Worm (Caenorhabditis elegans): ENCODE results near the gene dnj-23.

dnj-23 gene

DNA sequence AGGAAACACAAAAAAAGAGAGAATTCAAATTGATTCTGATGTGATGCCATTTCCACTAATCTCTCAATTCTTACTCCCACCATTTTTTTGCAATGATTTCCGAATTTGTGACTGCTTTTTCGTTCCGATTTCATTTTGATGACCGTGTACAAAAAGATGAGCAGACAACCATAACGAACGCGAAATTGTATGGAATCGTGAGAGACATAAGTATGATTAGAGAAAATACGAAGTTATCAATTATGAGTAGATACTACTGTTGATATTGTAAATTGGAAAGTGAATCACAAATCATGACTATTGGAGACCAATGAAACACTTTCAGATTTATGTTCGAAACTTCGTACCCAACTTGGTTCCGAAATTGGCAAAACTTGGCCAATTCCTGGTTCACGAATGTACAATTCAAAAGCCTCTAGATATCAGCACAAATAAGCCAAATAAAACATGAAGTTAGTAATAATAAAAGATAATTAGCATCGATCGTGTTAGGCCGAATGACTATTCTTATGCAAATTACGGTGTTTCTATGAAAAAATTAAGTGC, 3.1 kb upstream of the dnj-23 start:
- TF ChIP-seq tab-1 (GFP tag; IDR thresholded peaks at IDR 0.05) (no peak), T22C8.4 (GFP tag; IDR thresholded peaks at IDR 0.05) (no peak), klf-2 (GFP tag; conservative IDR thresholded peaks at IDR 0.05) (no peak), ztf-29 (GFP tag; IDR thresholded peaks at IDR 0.05) (no peak), ref-1 (GFP tag; conservative IDR thresholded peaks at IDR 0.05) (no peak), med-1 (GFP tag; optimal IDR thresholded peaks at IDR 0.05; ENCODE audit: insufficient read depth) (no peak), flt-1 (GFP tag; IDR thresholded peaks at IDR 0.05) (no peak), ztf-23 (GFP tag; IDR thresholded peaks at IDR 0.05) (no peak), cog-1 (tag; optimal IDR thresholded peaks at IDR 0.05) (no peak)

DNA sequence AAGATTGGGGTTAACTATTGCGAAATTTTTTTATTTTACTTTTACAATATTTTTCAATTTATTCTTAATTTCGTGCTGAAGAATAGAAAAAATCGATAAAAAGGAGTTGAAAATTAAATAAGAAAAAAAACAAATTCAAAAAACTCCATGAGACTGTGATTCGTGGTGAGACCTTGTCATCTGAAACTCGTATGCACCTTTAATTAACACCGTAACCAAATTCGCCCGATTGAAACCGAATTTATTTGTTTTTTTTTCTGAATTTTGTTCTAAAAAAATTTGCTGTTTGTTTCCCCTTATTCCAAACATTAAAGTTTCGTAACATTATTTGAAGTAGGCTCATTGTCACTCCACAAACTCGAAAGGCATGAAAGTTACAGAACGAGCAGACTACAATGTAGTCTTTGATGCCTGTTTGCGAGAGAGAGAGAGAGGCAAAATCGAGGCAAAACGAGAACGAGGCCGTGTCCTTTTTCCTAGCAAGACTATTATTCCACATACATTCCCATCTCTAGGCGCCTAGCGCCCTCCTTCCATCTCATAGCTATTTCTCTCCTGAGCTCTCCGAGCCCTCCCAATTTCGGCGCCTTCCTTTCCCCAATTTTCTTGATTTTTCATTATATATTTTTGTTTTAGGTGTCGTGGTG, 628 bp upstream of the dnj-23 start, which contains the start of gene T24H10.4:
Gene T24H10.4, plus strand, starts transcription at position 630 of the 647 bp plus-strand sequence.
- TF ChIP-seq ztf-23 (GFP tag; IDR thresholded peaks at IDR 0.05) (no peak), med-1 (GFP tag; optimal IDR thresholded peaks at IDR 0.05; ENCODE audit: insufficient read depth) (no peak), klf-2 (GFP tag; conservative IDR thresholded peaks at IDR 0.05) (no peak), ztf-29 (GFP tag; IDR thresholded peaks at IDR 0.05) (no peak), tab-1 (GFP tag; IDR thresholded peaks at IDR 0.05) (no peak), ref-1 (GFP tag; conservative IDR thresholded peaks at IDR 0.05) (no peak)

DNA sequence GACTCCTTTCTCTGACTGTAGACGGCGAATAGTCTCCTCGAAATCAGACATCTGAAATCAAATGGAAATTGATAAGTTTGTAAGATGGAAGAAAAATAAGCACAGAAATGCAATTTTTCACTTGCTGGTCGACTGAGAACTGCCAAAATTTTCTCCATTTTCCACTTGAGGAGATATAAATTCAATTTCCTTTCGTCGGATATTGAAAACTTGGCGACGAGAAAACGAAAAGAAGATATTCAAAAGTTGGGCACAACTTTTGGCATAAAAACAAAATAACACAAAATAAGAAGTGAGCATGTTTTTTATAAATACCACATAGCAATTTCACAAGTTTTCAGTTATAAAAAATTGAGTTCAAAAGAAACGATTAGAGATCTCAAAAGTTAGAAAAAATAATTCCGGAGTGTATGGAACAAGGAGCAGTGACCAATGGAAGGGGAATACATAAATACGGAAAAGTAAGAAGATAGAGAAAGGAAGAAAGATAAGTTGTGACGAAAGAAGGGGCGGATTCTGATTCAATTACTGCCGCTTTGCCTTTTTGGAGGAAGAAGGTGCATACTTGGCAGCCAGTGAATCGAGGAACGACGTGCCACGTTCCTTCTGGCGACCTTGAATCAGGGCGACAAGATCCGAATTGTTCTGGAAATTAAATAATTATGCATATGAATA, 1.2 kb downstream of the dnj-23 start, which contains the start of gene dyrb-1:
Gene dyrb-1, minus strand, starts transcription at position 51 of the 675 bp plus-strand sequence.
- TF ChIP-seq tab-1 (GFP tag; IDR thresholded peaks at IDR 0.05) (no peak), med-1 (GFP tag; optimal IDR thresholded peaks at IDR 0.05; ENCODE audit: insufficient read depth) (no peak), T22C8.4 (GFP tag; IDR thresholded peaks at IDR 0.05) (no peak), klf-2 (GFP tag; conservative IDR thresholded peaks at IDR 0.05) (no peak), ztf-29 (GFP tag; IDR thresholded peaks at IDR 0.05) (no peak), flt-1 (GFP tag; IDR thresholded peaks at IDR 0.05) (no peak), ref-1 (GFP tag; conservative IDR thresholded peaks at IDR 0.05) (no peak), cog-1 (tag; optimal IDR thresholded peaks at IDR 0.05) (no peak), ztf-23 (GFP tag; IDR thresholded peaks at IDR 0.05) (no peak)

DNA sequence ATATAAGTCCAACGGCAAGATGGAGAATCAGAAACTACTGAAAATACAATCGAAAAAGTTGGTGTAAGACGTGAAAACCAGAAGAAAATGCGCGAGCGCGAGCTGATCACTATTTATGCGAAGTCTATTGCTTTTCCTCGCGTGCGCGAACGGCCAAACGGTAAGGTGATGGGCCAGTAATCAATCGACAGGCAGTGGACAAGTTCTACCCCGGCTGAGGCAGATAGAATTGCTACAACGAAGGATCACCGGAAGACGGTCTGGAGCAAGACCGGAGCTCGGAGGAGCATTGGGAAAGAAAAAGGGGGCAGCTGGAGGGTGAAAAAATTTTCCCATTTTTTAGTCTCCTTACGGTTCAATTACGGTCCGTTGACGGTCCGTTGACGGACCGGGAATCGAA, 5.8 kb downstream of the dnj-23 start:
- TF ChIP-seq ztf-29 (GFP tag; IDR thresholded peaks at IDR 0.05): 0 out of 2 replicates have a peak, but pooled peaks have one; percentile 28
- TF ChIP-seq T22C8.4 (GFP tag; IDR thresholded peaks at IDR 0.05): peak; percentile 21; the same call in 1 of the 2 replicates
- 0 out of 2 replicates have a peak, but pooled peaks have one; percentile 28 for TF ChIP-seq ref-1 (GFP tag; conservative IDR thresholded peaks at IDR 0.05)
- 0 out of 2 replicates have a peak, but pooled peaks have one; percentile 14 for TF ChIP-seq klf-2 (GFP tag; conservative IDR thresholded peaks at IDR 0.05)
- peak; percentile 60; the same call in 1 of the 2 replicates for TF ChIP-seq ztf-23 (GFP tag; IDR thresholded peaks at IDR 0.05)
- TF ChIP-seq flt-1 (GFP tag; IDR thresholded peaks at IDR 0.05): peak; percentile 89
- TF ChIP-seq tab-1 (GFP tag; IDR thresholded peaks at IDR 0.05): peak; percentile 83

DNA sequence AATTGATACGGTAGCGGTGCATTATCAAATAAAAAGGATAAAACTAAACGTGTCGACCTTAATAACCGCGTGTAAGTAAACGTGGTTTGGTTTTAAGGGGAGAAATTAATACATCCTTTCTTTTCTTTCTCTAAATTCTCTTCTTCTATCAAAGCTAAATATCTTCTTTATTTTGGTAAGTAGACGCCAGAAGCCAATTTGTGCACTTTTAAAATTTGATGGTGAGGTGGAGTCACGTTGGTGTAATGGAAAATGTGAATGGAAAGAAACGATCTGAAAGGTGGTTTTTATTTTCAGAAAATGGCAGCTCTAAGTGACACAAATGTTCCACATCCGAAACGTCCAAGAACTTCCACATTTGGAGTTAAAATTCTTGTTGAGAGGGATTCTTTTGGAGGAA, 7.6 kb downstream of the dnj-23 start, which contains the start of gene T24H10.5:
Gene T24H10.5, plus strand, starts transcription at position 301 of the 400 bp plus-strand sequence.
- TF ChIP-seq flt-1 (GFP tag; IDR thresholded peaks at IDR 0.05) (no peak), ztf-23 (GFP tag; IDR thresholded peaks at IDR 0.05) (no peak), ref-1 (GFP tag; conservative IDR thresholded peaks at IDR 0.05) (no peak), med-1 (GFP tag; optimal IDR thresholded peaks at IDR 0.05; ENCODE audit: insufficient read depth) (no peak), klf-2 (GFP tag; conservative IDR thresholded peaks at IDR 0.05) (no peak), T22C8.4 (GFP tag; IDR thresholded peaks at IDR 0.05) (no peak), cog-1 (tag; optimal IDR thresholded peaks at IDR 0.05) (no peak), ztf-29 (GFP tag; IDR thresholded peaks at IDR 0.05) (no peak), tab-1 (GFP tag; IDR thresholded peaks at IDR 0.05) (no peak)

DNA sequence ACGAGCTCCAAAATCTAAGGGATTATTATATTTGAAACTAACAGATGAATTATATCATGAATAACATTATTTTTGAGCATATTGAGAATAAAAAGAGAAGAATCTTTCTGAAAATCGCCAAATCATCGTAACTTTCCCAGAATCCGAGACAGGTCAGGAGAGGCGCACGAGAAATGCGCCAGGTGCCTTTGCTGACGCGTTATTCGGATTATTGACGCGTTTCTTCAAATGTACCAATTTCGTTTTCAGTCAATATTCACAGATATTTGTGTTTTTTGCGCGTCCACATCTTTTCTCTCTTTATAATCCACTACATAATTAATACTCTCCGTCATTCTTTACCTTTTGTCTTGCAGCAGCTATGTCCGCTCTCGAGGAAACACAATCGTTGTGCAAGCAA, 9.4 kb downstream of the dnj-23 start, which contains the start of gene T24H10.1:
Gene T24H10.1, plus strand, starts transcription at position 355 of the 400 bp plus-strand sequence.
- TF ChIP-seq tab-1 (GFP tag; IDR thresholded peaks at IDR 0.05): no peak
- TF ChIP-seq med-1 (GFP tag; optimal IDR thresholded peaks at IDR 0.05; ENCODE audit: insufficient read depth): no peak
- TF ChIP-seq cog-1 (tag; optimal IDR thresholded peaks at IDR 0.05): no peak
- TF ChIP-seq ref-1 (GFP tag; conservative IDR thresholded peaks at IDR 0.05): no peak
- no peak for TF ChIP-seq flt-1 (GFP tag; IDR thresholded peaks at IDR 0.05)
- TF ChIP-seq ztf-23 (GFP tag; IDR thresholded peaks at IDR 0.05): no peak
- TF ChIP-seq T22C8.4 (GFP tag; IDR thresholded peaks at IDR 0.05): no peak
- no peak for TF ChIP-seq ztf-29 (GFP tag; IDR thresholded peaks at IDR 0.05)
- no peak for TF ChIP-seq klf-2 (GFP tag; conservative IDR thresholded peaks at IDR 0.05)

DNA sequence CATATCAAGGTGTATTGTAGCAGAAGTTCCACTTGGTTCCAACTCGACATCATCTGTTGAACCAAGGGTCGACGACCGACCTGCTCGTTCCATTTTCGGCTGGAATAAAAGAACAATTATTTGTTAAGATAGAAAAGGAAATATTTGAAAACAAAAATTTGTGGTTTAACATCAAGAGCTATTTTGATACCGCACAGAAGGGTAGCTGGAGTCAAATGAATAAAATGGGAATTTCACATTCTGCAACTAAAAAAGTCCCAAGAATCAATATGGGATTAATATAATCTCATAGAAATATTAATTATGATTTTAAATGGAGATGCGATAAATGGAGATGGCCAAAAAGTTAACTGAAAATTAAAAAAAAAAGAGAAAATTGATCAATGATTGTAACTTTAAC, 9.9 kb downstream of the dnj-23 start, which contains the start of gene clh-5:
Gene clh-5, minus strand, starts transcription at position 101 of the 400 bp plus-strand sequence.
- no peak for TF ChIP-seq tab-1 (GFP tag; IDR thresholded peaks at IDR 0.05)
- no peak for TF ChIP-seq T22C8.4 (GFP tag; IDR thresholded peaks at IDR 0.05)
- no peak for TF ChIP-seq med-1 (GFP tag; optimal IDR thresholded peaks at IDR 0.05; ENCODE audit: insufficient read depth)
- TF ChIP-seq flt-1 (GFP tag; IDR thresholded peaks at IDR 0.05): no peak

DNA sequence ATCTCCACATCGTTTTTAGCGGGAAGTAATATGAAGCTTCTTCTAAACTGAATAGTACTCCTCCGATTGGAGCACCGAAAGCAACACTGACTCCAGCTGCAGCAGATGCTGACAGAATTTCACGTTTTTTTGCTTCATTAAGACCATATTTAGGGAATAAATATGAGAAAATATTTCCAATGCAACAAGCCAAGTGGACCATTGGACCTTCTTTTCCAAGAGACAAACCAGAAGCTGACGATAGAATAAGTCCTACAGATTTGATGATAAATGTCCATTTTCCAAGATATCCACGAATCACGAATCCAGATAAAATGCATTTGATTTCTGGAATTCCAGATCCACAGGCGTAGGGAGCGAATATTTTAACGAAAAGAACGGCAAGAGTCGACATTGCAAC, 11.1 kb downstream of the dnj-23 start:
- no peak for TF ChIP-seq ztf-29 (GFP tag; IDR thresholded peaks at IDR 0.05)
- TF ChIP-seq med-1 (GFP tag; optimal IDR thresholded peaks at IDR 0.05; ENCODE audit: insufficient read depth): no peak
- TF ChIP-seq klf-2 (GFP tag; conservative IDR thresholded peaks at IDR 0.05): no peak
- TF ChIP-seq flt-1 (GFP tag; IDR thresholded peaks at IDR 0.05): no peak
- TF ChIP-seq cog-1 (tag; optimal IDR thresholded peaks at IDR 0.05): no peak
- TF ChIP-seq tab-1 (GFP tag; IDR thresholded peaks at IDR 0.05): no peak
- TF ChIP-seq ztf-23 (GFP tag; IDR thresholded peaks at IDR 0.05): no peak
- TF ChIP-seq T22C8.4 (GFP tag; IDR thresholded peaks at IDR 0.05): no peak
- TF ChIP-seq ref-1 (GFP tag; conservative IDR thresholded peaks at IDR 0.05): no peak

DNA sequence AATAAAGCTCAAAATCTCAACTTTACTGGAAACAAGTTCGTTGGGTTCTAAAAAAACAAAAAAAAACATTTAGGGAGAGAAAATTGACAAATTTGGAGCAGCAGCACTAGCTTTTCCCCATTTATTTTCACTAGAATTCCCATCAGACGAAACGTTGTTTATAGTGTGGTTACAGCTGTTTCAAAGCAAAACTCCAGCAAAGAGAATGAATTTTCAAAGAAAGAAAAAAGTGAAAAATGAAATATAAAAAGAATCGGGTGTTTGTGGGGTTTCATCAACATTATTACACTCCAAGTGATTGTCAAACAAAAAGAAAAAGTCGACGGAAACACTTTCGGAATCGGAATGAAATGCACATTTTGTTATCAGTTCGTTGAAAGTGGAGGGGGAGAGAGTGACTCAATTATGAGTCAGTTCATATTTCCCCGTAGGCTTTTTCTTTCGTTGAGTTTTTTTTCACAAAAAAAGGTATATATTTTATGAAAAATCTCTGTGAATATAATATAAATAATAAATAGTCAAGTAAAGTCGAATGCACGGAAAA, 14.1 kb downstream of the dnj-23 start:
- no peak for TF ChIP-seq cog-1 (tag; optimal IDR thresholded peaks at IDR 0.05)
- TF ChIP-seq T22C8.4 (GFP tag; IDR thresholded peaks at IDR 0.05): no peak
- TF ChIP-seq ztf-29 (GFP tag; IDR thresholded peaks at IDR 0.05): no peak
- TF ChIP-seq med-1 (GFP tag; optimal IDR thresholded peaks at IDR 0.05; ENCODE audit: insufficient read depth): no peak
- no peak for TF ChIP-seq ztf-23 (GFP tag; IDR thresholded peaks at IDR 0.05)
- TF ChIP-seq tab-1 (GFP tag; IDR thresholded peaks at IDR 0.05): no peak
- no peak for TF ChIP-seq flt-1 (GFP tag; IDR thresholded peaks at IDR 0.05)
- no peak for TF ChIP-seq ref-1 (GFP tag; conservative IDR thresholded peaks at IDR 0.05)
- TF ChIP-seq klf-2 (GFP tag; conservative IDR thresholded peaks at IDR 0.05): no peak

Measured in whole organism, midembryonic.